Fruit fly (Drosophila melanogaster) whole organism, embryonic: Measurements from ENCODE around the gene CG15330.

Experiments
- Antp ChIP-seq: fragments of 200-800 bp; sonication (Bioruptor generic); optimal IDR thresholded peaks from 3 replicates; lab custom pipeline; 2016; ENCODE audit warnings: missing biosample characterization, missing genetic modification characterization
- CG10147 ChIP-seq: fragments of 200-800 bp; sonication (Bioruptor generic); optimal IDR thresholded peaks from 2 replicates; lab custom pipeline; 2019; ENCODE audit warnings: missing biosample characterization, mild to moderate bottlenecking, missing genetic modification characterization, moderate library complexity
- CG10462 ChIP-seq: fragments of 200-800 bp; sonication (Bioruptor generic); optimal IDR thresholded peaks from 2 replicates; lab custom pipeline; 2016; ENCODE audit warnings: missing biosample characterization, missing genetic modification characterization
- CG10565 ChIP-seq: fragments of 200-800 bp; sonication (Bioruptor generic); optimal IDR thresholded peaks from 3 replicates; lab custom pipeline; 2016; ENCODE audit warnings: missing biosample characterization, mild to moderate bottlenecking, missing genetic modification characterization
- CG15696 ChIP-seq: fragments of 200-800 bp; sonication (Bioruptor generic); optimal IDR thresholded peaks from 2 replicates; lab custom pipeline; 2019; ENCODE audit warnings: missing biosample characterization, mild to moderate bottlenecking, missing genetic modification characterization, moderate library complexity
- CG16813 ChIP-seq: fragments of 200-800 bp; sonication (Bioruptor generic); IDR thresholded peaks from 3 replicates; pipeline ENCODE4 v1.3.6; 2022; ENCODE audit warnings: missing biosample characterization, missing genetic modification characterization; ENCODE audit not compliant: partially characterized antibody
- CG17359 ChIP-seq: fragments of 200-800 bp; sonication (Bioruptor generic); optimal IDR thresholded peaks from 3 replicates; lab custom pipeline; 2018; ENCODE audit warnings: missing biosample characterization, mild to moderate bottlenecking, missing genetic modification characterization, moderate library complexity
- CG18476 ChIP-seq: fragments of 200-800 bp; sonication (Bioruptor generic); optimal IDR thresholded peaks from 2 replicates; lab custom pipeline; 2016; ENCODE audit warnings: missing biosample characterization, mild to moderate bottlenecking, missing genetic modification characterization
- CG18619 ChIP-seq: fragments of 200-800 bp; sonication (Bioruptor generic); optimal IDR thresholded peaks from 3 replicates; lab custom pipeline; 2017; ENCODE audit warnings: missing biosample characterization, mild to moderate bottlenecking, missing genetic modification characterization
- CG2712 ChIP-seq: fragments of 200-800 bp; optimal IDR thresholded peaks from 3 replicates; lab custom pipeline; 2019; ENCODE audit warnings: missing biosample characterization, mild to moderate bottlenecking, missing genetic modification characterization, moderate library complexity
- CG30020 ChIP-seq: fragments of 200-800 bp; optimal IDR thresholded peaks from 2 replicates; lab custom pipeline; 2019; ENCODE audit warnings: missing biosample characterization, mild to moderate bottlenecking, missing genetic modification characterization, moderate library complexity
- CG34376 ChIP-seq: fragments of 200-800 bp; sonication (Bioruptor generic); optimal IDR thresholded peaks from 2 replicates; lab custom pipeline; 2018; ENCODE audit warnings: missing biosample characterization, mild to moderate bottlenecking, missing genetic modification characterization
- CG7372 ChIP-seq: fragments of 200-800 bp; sonication (Bioruptor generic); IDR thresholded peaks from 2 replicates; pipeline ENCODE4 v1.3.6; 2022; ENCODE audit warnings: missing biosample characterization, missing genetic modification characterization
- CG9437 ChIP-seq: fragments of 200-800 bp; sonication (Bioruptor generic); optimal IDR thresholded peaks from 2 replicates; lab custom pipeline; 2018; ENCODE audit warnings: missing biosample characterization, mild to moderate bottlenecking, missing genetic modification characterization
- D19B ChIP-seq: fragments of 200-800 bp; sonication (Bioruptor generic); optimal IDR thresholded peaks from 2 replicates; lab custom pipeline; 2017; ENCODE audit warnings: missing biosample characterization, mild to moderate bottlenecking, missing genetic modification characterization
- E2f1 ChIP-seq: fragments of 200-800 bp; sonication (Bioruptor generic); IDR thresholded peaks from 2 replicates; pipeline ENCODE4 v1.3.6; 2022; ENCODE audit warnings: missing biosample characterization, missing genetic modification characterization
- E2f2 ChIP-seq: fragments of 200-800 bp; sonication (Bioruptor generic); IDR thresholded peaks from 2 replicates; pipeline ENCODE4 v1.3.6; 2022; ENCODE audit warnings: missing biosample characterization, missing genetic modification characterization
- Hey ChIP-seq: fragments of 200-800 bp; sonication (Bioruptor generic); optimal IDR thresholded peaks from 3 replicates; lab custom pipeline; 2018; ENCODE audit warnings: missing biosample characterization, mild to moderate bottlenecking, missing genetic modification characterization
- Lhr ChIP-seq: fragments of 200-800 bp; sonication (Bioruptor generic); optimal IDR thresholded peaks from 3 replicates; lab custom pipeline; 2017; ENCODE audit warnings: mild to moderate bottlenecking, missing biosample characterization, missing genetic modification reagents, missing genetic modification characterization
- Lpt ChIP-seq: fragments of >200 bp; optimal IDR thresholded peaks from 2 replicates; lab custom pipeline; 2018; ENCODE audit warnings: missing biosample characterization, missing genetic modification characterization
- MBD-R2 ChIP-seq: fragments of 200-800 bp; sonication (Bioruptor generic); IDR thresholded peaks from 2 replicates; pipeline ENCODE4 v1.3.6; 2022; ENCODE audit warnings: missing biosample characterization, missing genetic modification characterization
- Meics ChIP-seq: fragments of 200-800 bp; sonication (Bioruptor generic); optimal IDR thresholded peaks from 2 replicates; lab custom pipeline; 2017; ENCODE audit warnings: missing biosample characterization, mild to moderate bottlenecking, missing genetic modification characterization
- Pdp1 ChIP-seq, 2 experiments: fragments of 200-800 bp; sonication (Bioruptor generic); optimal IDR thresholded peaks; 3 replicates each; lab custom pipeline; 2016; ENCODE audit warnings: missing biosample characterization in 2 of 2, missing genetic modification characterization in 2 of 2, mild to moderate bottlenecking in 1 of 2, moderate library complexity in 1 of 2
- Scr ChIP-seq: fragments of 200-800 bp; sonication (Bioruptor generic); IDR thresholded peaks from 2 replicates; pipeline ENCODE4 v1.3.6; 2022; ENCODE audit warnings: missing biosample characterization, missing genetic modification characterization; ENCODE audit not compliant: partially characterized antibody
- Sox100B ChIP-seq: fragments of 200-800 bp; sonication (Bioruptor generic); optimal IDR thresholded peaks from 3 replicates; lab custom pipeline; 2018; ENCODE audit warnings: missing biosample characterization, mild to moderate bottlenecking, missing genetic modification characterization
- Ssrp ChIP-seq: fragments of 200-800 bp; sonication (Bioruptor generic); optimal IDR thresholded peaks from 2 replicates; lab custom pipeline; 2018; ENCODE audit warnings: missing biosample characterization, mild to moderate bottlenecking, missing genetic modification characterization, moderate library complexity
- Usf ChIP-seq: fragments of 200-800 bp; sonication (Bioruptor generic); optimal IDR thresholded peaks from 2 replicates; lab custom pipeline; 2017; ENCODE audit warnings: missing genotype, missing biosample characterization, missing genetic modification characterization
- ato ChIP-seq: fragments of 200-800 bp; sonication (Bioruptor generic); IDR thresholded peaks from 2 replicates; pipeline ENCODE4 v1.3.6; 2022; ENCODE audit warnings: missing biosample characterization, missing genetic modification characterization; ENCODE audit not compliant: partially characterized antibody
- bab2 ChIP-seq: fragments of 200-800 bp; sonication (Bioruptor generic); optimal IDR thresholded peaks from 2 replicates; lab custom pipeline; 2016; ENCODE audit warnings: missing biosample characterization, missing genetic modification characterization
- chn ChIP-seq: fragments of 200-800 bp; sonication (Bioruptor generic); optimal IDR thresholded peaks from 2 replicates; lab custom pipeline; 2016; ENCODE audit warnings: missing biosample characterization, missing genetic modification characterization
- danr ChIP-seq: fragments of 200-800 bp; sonication (Bioruptor generic); IDR thresholded peaks from 2 replicates; pipeline ENCODE4 v1.3.6; 2022; ENCODE audit warnings: missing biosample characterization, missing genetic modification characterization
- dmrt99B ChIP-seq: fragments of 200-800 bp; sonication (Bioruptor generic); optimal IDR thresholded peaks from 2 replicates; lab custom pipeline; 2018; ENCODE audit warnings: missing biosample characterization, mild to moderate bottlenecking, missing genetic modification characterization, moderate library complexity
- esg ChIP-seq: fragments of 200-800 bp; sonication (Bioruptor generic); conservative IDR thresholded peaks from 2 replicates; pipeline ENCODE4 v1.3.6; 2022; ENCODE audit warnings: missing biosample characterization, missing genetic modification characterization
- fd96Cb ChIP-seq: fragments of 200-800 bp; sonication (Bioruptor generic); optimal IDR thresholded peaks from 2 replicates; lab custom pipeline; 2018; ENCODE audit warnings: missing biosample characterization, mild to moderate bottlenecking, missing genetic modification characterization, moderate library complexity
- gcm ChIP-seq: fragments of 200-800 bp; sonication (Bioruptor generic); optimal IDR thresholded peaks from 2 replicates; lab custom pipeline; 2019; ENCODE audit warnings: missing biosample characterization, mild to moderate bottlenecking, missing genetic modification characterization, moderate library complexity
- gcm2 ChIP-seq: fragments of 200-800 bp; sonication (Bioruptor generic); optimal IDR thresholded peaks from 2 replicates; lab custom pipeline; 2016; ENCODE audit warnings: missing biosample characterization, missing genetic modification characterization
- jing ChIP-seq: fragments of 200-800 bp; sonication (Bioruptor generic); optimal IDR thresholded peaks from 2 replicates; lab custom pipeline; 2018; ENCODE audit warnings: missing biosample characterization, mild to moderate bottlenecking, missing genetic modification characterization
- kah ChIP-seq: fragments of 200-800 bp; sonication (Bioruptor generic); optimal IDR thresholded peaks from 2 replicates; lab custom pipeline; 2018; ENCODE audit warnings: missing biosample characterization, mild to moderate bottlenecking, missing genetic modification characterization
- lola ChIP-seq, 3 experiments: fragments of >200 bp in 2 of 3; fragments of 200-800 bp in 1 of 3; sonication (Bioruptor generic) in 1 of 3; optimal IDR thresholded peaks; 2 replicates each; lab custom pipeline; 2017 to 2019; ENCODE audit warnings: missing biosample characterization in 3 of 3, missing genetic modification characterization in 3 of 3, mild to moderate bottlenecking in 1 of 3, moderate library complexity in 1 of 3
- nau ChIP-seq: fragments of 200-800 bp; sonication (Bioruptor generic); optimal IDR thresholded peaks from 3 replicates; lab custom pipeline; 2017; ENCODE audit warnings: missing biosample characterization, mild to moderate bottlenecking, missing genetic modification characterization, missing genetic modification reagents
- nom ChIP-seq: fragments of 200-800 bp; sonication (Bioruptor generic); optimal IDR thresholded peaks from 2 replicates; lab custom pipeline; 2017; ENCODE audit warnings: missing biosample characterization, missing genetic modification characterization, mild to moderate bottlenecking, moderate library complexity, missing genetic modification reagents
- onecut ChIP-seq: fragments of 200-800 bp; sonication (Bioruptor generic); IDR thresholded peaks from 2 replicates; pipeline ENCODE4 v1.3.6; 2022; ENCODE audit warnings: missing biosample characterization, missing genetic modification characterization
- phol ChIP-seq: fragments of 200-800 bp; sonication (Bioruptor generic); optimal IDR thresholded peaks from 3 replicates; lab custom pipeline; 2018; ENCODE audit warnings: missing biosample characterization, mild to moderate bottlenecking, missing genetic modification characterization, moderate library complexity
- psq ChIP-seq: fragments of 200-800 bp; sonication (Bioruptor generic); optimal IDR thresholded peaks from 2 replicates; lab custom pipeline; 2017; ENCODE audit warnings: missing biosample characterization, missing genetic modification characterization
- sc ChIP-seq, 3 experiments: fragments of >200 bp in 2 of 3; fragments of 200-800 bp in 1 of 3; sonication (Bioruptor generic) in 1 of 3; optimal IDR thresholded peaks; 2 replicates in 2 of 3; 3 replicates in 1 of 3; lab custom pipeline; 2017; ENCODE audit warnings: mild to moderate bottlenecking in 1 of 3, missing biosample characterization in 1 of 3, missing genetic modification characterization in 1 of 3, missing genetic modification reagents in 1 of 3
- sd ChIP-seq: fragments of 200-800 bp; sonication (Bioruptor generic); optimal IDR thresholded peaks from 3 replicates; lab custom pipeline; 2018; ENCODE audit warnings: missing biosample characterization, mild to moderate bottlenecking, missing genetic modification characterization, moderate library complexity
- tgo ChIP-seq: fragments of 200-800 bp; sonication (Bioruptor generic); IDR thresholded peaks from 3 replicates; pipeline ENCODE4 v1.3.6; 2022; ENCODE audit warnings: missing biosample characterization, missing genetic modification characterization
- wor ChIP-seq: fragments of 200-800 bp; sonication (Bioruptor generic); IDR thresholded peaks from 2 replicates; pipeline ENCODE4 v1.3.6; 2022; ENCODE audit warnings: missing biosample characterization, missing genetic modification characterization
- zfh2 ChIP-seq: fragments of 200-800 bp; sonication (Bioruptor generic); optimal IDR thresholded peaks from 2 replicates; lab custom pipeline; 2016; ENCODE audit warnings: missing biosample characterization, missing genetic modification characterization

Gene CG15330

dm6 chrX:7970396-7970795 lies 14.5 kb downstream of the CG15330 start (continued):
- TF ChIP-seq ato (GFP tag; lab: Robert Waterston, UW) (no peak), esg (GFP tag; lab: Robert Waterston, UW) (peak; percentile 32; the same call in 1 of the 2 replicates), gcm (peak; percentile 26), dmrt99B (tag; lab: Kevin White, UChicago) (peak; percentile 66), D19B (GFP tag; lab: Kevin White, UChicago) (peak; percentile 11), CG16813 (GFP tag; lab: Robert Waterston, UW) (peak; percentile 56), CG17359 (tag; lab: Kevin White, UChicago) (peak; percentile 63), Sox100B (peak; percentile 49), Meics (GFP tag; lab: Kevin White, UChicago) (peak; percentile 62), nom (peak; percentile 73), CG15696 (peak; percentile 62), bab2 (no peak), sc (optimal IDR thresholded peaks at IDR 0.05; lab: Kevin White, UChicago) (no peak), sc (GFP tag; optimal IDR thresholded peaks at IDR 0.05; lab: Kevin White, UChicago) (no peak), CG34376 (GFP tag; lab: Kevin White, UChicago) (peak; percentile 39), onecut (GFP tag; lab: Robert Waterston, UW) (peak; percentile 48), Lpt (GFP tag; lab: Kevin White, UChicago) (no peak), CG18476 (GFP tag; lab: Kevin White, UChicago) (peak; percentile 6), Pdp1 (GFP tag; optimal IDR thresholded peaks at IDR 0.05; lab: Kevin White, UChicago) (peak; percentile 10 to 31), Usf (no peak), Scr (GFP tag; lab: Robert Waterston, UW) (peak; percentile 65), CG7372 (GFP tag; lab: Robert Waterston, UW) (0 out of 2 replicates have a peak, but pooled peaks have one; percentile 9), Antp (no peak), nau (GFP tag; lab: Kevin White, UChicago) (peak; percentile 13), CG18619 (peak; percentile 44), tgo (GFP tag; lab: Robert Waterston, UW) (peak; percentile 27; the same call in 1 of the 3 replicates), lola (GFP tag; optimal IDR thresholded peaks at IDR 0.05; lab: Kevin White, UChicago) (peak in 1 of 3 experiments; percentile 33), E2f2 (GFP tag; lab: Robert Waterston, UW) (no peak), CG10565 (GFP tag; lab: Kevin White, UChicago) (no peak), E2f1 (GFP tag; lab: Robert Waterston, UW) (0 out of 2 replicates have a peak, but pooled peaks have one; percentile 27), CG9437 (GFP tag; lab: Kevin White, UChicago) (peak; percentile 13), MBD-R2 (GFP tag; lab: Robert Waterston, UW) (no peak), Hey (tag; lab: Kevin White, UChicago) (no peak), sd (tag; lab: Kevin White, UChicago) (no peak), danr (GFP tag; lab: Robert Waterston, UW) (no peak), chn (GFP tag; lab: Kevin White, UChicago) (peak; percentile 46), zfh2 (GFP tag; lab: Kevin White, UChicago) (peak; percentile 55)

dm6 chrX:7972363-7972942 lies 16.6 kb downstream of the CG15330 start:
- TF ChIP-seq CG2712 (tag; lab: Kevin White, UChicago) (peak; percentile 88), wor (GFP tag; lab: Robert Waterston, UW) (peak; percentile 81), fd96Cb (tag; lab: Kevin White, UChicago) (peak; percentile 89), phol (tag; lab: Kevin White, UChicago) (peak; percentile 88), CG30020 (tag; lab: Kevin White, UChicago) (peak; percentile 9), sd (tag; lab: Kevin White, UChicago) (peak; percentile 65), psq (GFP tag; lab: Kevin White, UChicago) (peak; percentile 24), jing (GFP tag; lab: Kevin White, UChicago) (peak; percentile 81), CG10462 (peak; percentile 68), kah (peak; percentile 73), Lhr (GFP tag; lab: Kevin White, UChicago) (peak; percentile 75), gcm2 (peak; percentile 46), Ssrp (tag; lab: Kevin White, UChicago) (peak; percentile 88), CG10147 (GFP tag; lab: Kevin White, UChicago) (peak; percentile 81)
